Worm (Caenorhabditis elegans) whole organism, young adult: ENCODE measurements around the gene ZK892.4.

Experiments used
- F23B12.7 ChIP-seq: sonication (generic microtip); optimal IDR thresholded peaks from 2 replicates; lab custom pipeline; 2017; ENCODE audit warnings: missing genetic modification characterization, mild to moderate bottlenecking, missing compliant biosample characterization, antibody characterized with exemption, moderate library complexity; ENCODE audit not compliant: insufficient read depth
- snpc-4 ChIP-seq, 5 experiments: fragments of 150-350 bp in 1 of 5; sonication (generic microtip) in 4 of 5; optimal IDR thresholded peaks; 2 replicates each; lab custom pipeline; 2014 to 2018; ENCODE audit warnings: missing genetic modification characterization in 5 of 5, missing biosample characterization in 3 of 5, antibody characterized with exemption in 2 of 5, mild to moderate bottlenecking in 2 of 5, missing compliant biosample characterization in 2 of 5, missing genotype in 2 of 5, moderate library complexity in 2 of 5, missing genetic modification reagents in 1 of 5

ce11 chrII:10051485-10051884, 45.1 kb downstream of the ZK892.4 start:
- TF ChIP-seq F23B12.7 (tag; lab: Kevin White, UChicago) (no peak), snpc-4 (GFP tag; optimal IDR thresholded peaks at IDR 0.05; lab: Kevin White, UChicago) (no peak), snpc-4 (tag; optimal IDR thresholded peaks at IDR 0.05; lab: Kevin White, UChicago) (no peak)
